Fruit fly (Drosophila melanogaster): ENCODE data around the gene CG10333.

The CG10333 gene

dm6 chr2L:18624362-18624761 lies 17.7 kb downstream of the CG10333 start:
- TF ChIP-seq CTCF (optimal IDR thresholded peaks at IDR 0.05) = no peak
- TF ChIP-seq CG8478 (optimal IDR thresholded peaks at IDR 0.05) = no peak

dm6 chr2L:18625009-18625408 lies 18.4 kb downstream of the CG10333 start:
- TF ChIP-seq CTCF (optimal IDR thresholded peaks at IDR 0.05) = no peak
- no peak for TF ChIP-seq CG8478 (optimal IDR thresholded peaks at IDR 0.05)

dm6 chr2L:18625470-18625869 lies 18.8 kb downstream of the CG10333 start:
- TF ChIP-seq CTCF (optimal IDR thresholded peaks at IDR 0.05) (no peak), CG8478 (optimal IDR thresholded peaks at IDR 0.05) (no peak)

- TF ChIP-seq CG8478 (optimal IDR thresholded peaks at IDR 0.05) = no peak
- no peak for TF ChIP-seq CTCF (optimal IDR thresholded peaks at IDR 0.05)
These were observed 20.4 kb downstream of the CG10333 start for dm6 chr2L:18626987-18627386.

dm6 chr2L:18628104-18628503 lies 21.5 kb downstream of the CG10333 start:
- TF ChIP-seq CTCF (optimal IDR thresholded peaks at IDR 0.05) (no peak), CG8478 (optimal IDR thresholded peaks at IDR 0.05) (no peak)

- TF ChIP-seq CG8478 (optimal IDR thresholded peaks at IDR 0.05) (no peak), CTCF (optimal IDR thresholded peaks at IDR 0.05) (no peak)
These were observed 22.5 kb downstream of the CG10333 start for dm6 chr2L:18629144-18629543.

- no peak for TF ChIP-seq CG8478 (optimal IDR thresholded peaks at IDR 0.05)
These were observed 24.1 kb downstream of the CG10333 start for dm6 chr2L:18630611-18631221.

- TF ChIP-seq CTCF (optimal IDR thresholded peaks at IDR 0.05) (no peak), CG8478 (optimal IDR thresholded peaks at IDR 0.05) (no peak)
These were observed 25.8 kb downstream of the CG10333 start for dm6 chr2L:18632389-18632788.

dm6 chr2L:18638945-18639344 lies 32.3 kb downstream of the CG10333 start:
- TF ChIP-seq CTCF (optimal IDR thresholded peaks at IDR 0.05) (no peak), CG8478 (optimal IDR thresholded peaks at IDR 0.05) (no peak)

dm6 chr2L:18641087-18641486 lies 34.5 kb downstream of the CG10333 start:
- no peak for TF ChIP-seq CG8478 (optimal IDR thresholded peaks at IDR 0.05)
- no peak for TF ChIP-seq CTCF (optimal IDR thresholded peaks at IDR 0.05)

dm6 chr2L:18645468-18645867 lies 38.8 kb downstream of the CG10333 start:
- no peak for TF ChIP-seq CTCF (optimal IDR thresholded peaks at IDR 0.05)
- no peak for TF ChIP-seq CG8478 (optimal IDR thresholded peaks at IDR 0.05)

- TF ChIP-seq CG8478 (optimal IDR thresholded peaks at IDR 0.05) = no peak
- no peak for TF ChIP-seq CTCF (optimal IDR thresholded peaks at IDR 0.05)
These were observed 41.4 kb downstream of the CG10333 start for dm6 chr2L:18647857-18648652.

dm6 chr2L:18652663-18653327 lies 46.2 kb downstream of the CG10333 start, which contains the start of gene Cyp310a1:
Gene Cyp310a1 (minus strand): TSS chr2L:18653010.
- no peak for TF ChIP-seq CTCF (optimal IDR thresholded peaks at IDR 0.05)

dm6 chr2L:18653328-18653675 lies 46.7 kb downstream of the CG10333 start:
- TF ChIP-seq CG8478 (optimal IDR thresholded peaks at IDR 0.05) (no peak), CTCF (optimal IDR thresholded peaks at IDR 0.05) (no peak)

dm6 chr2L:18656691-18657237 lies 50.1 kb downstream of the CG10333 start:
- no peak for TF ChIP-seq CG8478 (optimal IDR thresholded peaks at IDR 0.05)
- no peak for TF ChIP-seq CTCF (optimal IDR thresholded peaks at IDR 0.05)

dm6 chr2L:18658108-18658507 lies 51.5 kb downstream of the CG10333 start:
- TF ChIP-seq CG8478 (optimal IDR thresholded peaks at IDR 0.05) = no peak
- TF ChIP-seq CTCF (optimal IDR thresholded peaks at IDR 0.05) = no peak

Data from S2 (cell line).